Fruit fly (Drosophila melanogaster): Measurements from ENCODE around the gene hoe2.

The hoe2 gene

DNA sequence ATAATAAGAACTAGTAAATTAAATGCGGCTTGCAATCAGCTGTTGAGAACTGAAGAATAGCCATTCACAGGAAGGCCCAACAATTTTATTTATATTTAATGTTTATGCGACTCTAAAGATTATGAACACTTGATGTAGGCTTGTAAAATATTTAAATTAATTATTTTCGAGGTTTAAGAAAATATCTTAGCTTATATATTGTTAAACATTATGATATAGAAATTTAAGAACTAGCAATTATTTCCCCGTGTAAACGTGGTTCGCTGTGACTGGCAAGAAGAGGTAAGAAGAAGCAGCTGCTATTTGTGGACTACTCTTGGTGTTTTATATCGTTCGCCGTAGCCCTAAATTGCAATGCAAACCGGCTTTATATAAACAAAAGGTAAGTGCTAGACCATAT lies 9.1 kb upstream of the hoe2 start, which contains the start of the genes mRpL24 and betaggt-I (continued):
- TF ChIP-seq MTF-1 (GFP tag; optimal IDR thresholded peaks at IDR 0.05; ENCODE audit: borderline replicate concordance) (peak; percentile 87), Taf1 (GFP tag; IDR thresholded peaks at IDR 0.05) (peak; percentile 85), bigmax (GFP tag; optimal IDR thresholded peaks at IDR 0.05) (no peak), CG10654 (GFP tag; optimal IDR thresholded peaks at IDR 0.05) (peak; percentile 92), Ravus (GFP tag; IDR thresholded peaks at IDR 0.05) (peak; percentile 87), CG43689 (GFP tag; IDR thresholded peaks at IDR 0.05) (peak; percentile 95), CG6654 (GFP tag; optimal IDR thresholded peaks at IDR 0.05) (peak; percentile 81), nau (GFP tag; optimal IDR thresholded peaks at IDR 0.05) (no peak), CG14860 (GFP tag; IDR thresholded peaks at IDR 0.05; ENCODE audit: partially characterized antibody) (0 out of 3 replicates have a peak, but pooled peaks have one; percentile 7), CG7357 (GFP tag; IDR thresholded peaks at IDR 0.05) (peak; percentile 86), br (optimal IDR thresholded peaks at IDR 0.05) (no peak), dimm (GFP tag; IDR thresholded peaks at IDR 0.05) (peak; percentile 92), NFAT (GFP tag; IDR thresholded peaks at IDR 0.05) (peak; percentile 96), pb (GFP tag; optimal IDR thresholded peaks at IDR 0.05) (no peak), Hr3 (GFP tag; optimal IDR thresholded peaks at IDR 0.05) (peak; percentile 96), Spps (tag; optimal IDR thresholded peaks at IDR 0.05) (peak; percentile 94), D19B (GFP tag; optimal IDR thresholded peaks at IDR 0.05) (peak; percentile 88), her (GFP tag; optimal IDR thresholded peaks at IDR 0.05) (peak; percentile 40), Optix (GFP tag; IDR thresholded peaks at IDR 0.05) (peak; percentile 79), CG2199 (GFP tag; IDR thresholded peaks at IDR 0.05) (peak; percentile 97), unpg (GFP tag; optimal IDR thresholded peaks at IDR 0.05) (peak; percentile 98), slp2 (GFP tag; optimal IDR thresholded peaks at IDR 0.05) (peak; percentile 68), nerfin-2 (GFP tag; IDR thresholded peaks at IDR 0.05; ENCODE audit: partially characterized antibody) (no peak), lola (GFP tag; optimal IDR thresholded peaks at IDR 0.05) (peak in 1 of 3 experiments; percentile 96), CG2678 (tag; optimal IDR thresholded peaks at IDR 0.05) (peak; percentile 98), tgo (GFP tag; IDR thresholded peaks at IDR 0.05) (peak; percentile 97)

DNA sequence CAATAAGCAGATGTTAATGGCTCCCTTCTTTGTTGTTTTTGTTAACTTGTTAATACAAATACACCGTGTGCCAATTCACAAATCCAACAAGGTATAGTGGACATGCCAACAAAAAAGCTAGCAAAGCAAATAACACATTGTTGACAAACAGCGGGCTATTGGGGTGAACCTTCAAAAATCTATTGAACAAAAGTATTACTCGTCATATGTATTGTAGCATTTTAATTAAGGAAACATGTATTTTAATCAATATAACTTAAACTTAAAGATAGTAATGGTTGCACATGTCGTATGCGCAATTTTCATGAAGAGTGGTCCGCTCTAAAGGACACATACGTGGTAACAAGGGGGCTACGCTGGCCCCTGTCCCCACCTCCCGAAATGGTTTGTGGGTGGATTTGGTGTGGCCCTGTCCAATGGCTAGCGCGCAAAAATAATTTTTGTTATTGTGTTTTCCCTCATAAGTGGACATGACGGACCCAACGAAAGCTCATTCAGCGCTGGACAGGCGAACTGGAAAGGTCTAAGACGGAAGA lies 6.1 kb upstream of the hoe2 start, which contains the start of gene synr:
Gene synr, plus strand, starts transcription at position 486 of the 536 bp plus-strand sequence.
- no peak for TF ChIP-seq Lpt (GFP tag; optimal IDR thresholded peaks at IDR 0.05)
- no peak for TF ChIP-seq Nf-YB (GFP tag; optimal IDR thresholded peaks at IDR 0.05)
- no peak for TF ChIP-seq CG17385 (GFP tag; optimal IDR thresholded peaks at IDR 0.05)
- TF ChIP-seq sd (tag; optimal IDR thresholded peaks at IDR 0.05): no peak
- peak; percentile 59 for TF ChIP-seq sens (GFP tag)
- TF ChIP-seq CG15514 (GFP tag; optimal IDR thresholded peaks at IDR 0.05): peak; percentile 7
- TF ChIP-seq HmgZ (tag; optimal IDR thresholded peaks at IDR 0.05): no peak
- no peak for TF ChIP-seq croc (GFP tag; conservative IDR thresholded peaks at IDR 0.05)
- TF ChIP-seq CkIIα-i1 (GFP tag; IDR thresholded peaks at IDR 0.05): no peak
- TF ChIP-seq mld (GFP tag; IDR thresholded peaks at IDR 0.05; ENCODE audit: partially characterized antibody): no peak
- TF ChIP-seq exex (tag; optimal IDR thresholded peaks at IDR 0.05): no peak
- no peak for TF ChIP-seq mirr (GFP tag; optimal IDR thresholded peaks at IDR 0.05)
- TF ChIP-seq Meics (GFP tag; optimal IDR thresholded peaks at IDR 0.05): no peak
- TF ChIP-seq wdn (GFP tag; IDR thresholded peaks at IDR 0.05): 0 out of 2 replicates have a peak, but pooled peaks have one; percentile 11
- no peak for TF ChIP-seq Myb (GFP tag; optimal IDR thresholded peaks at IDR 0.05)
- no peak for TF ChIP-seq HLH3B (GFP tag; IDR thresholded peaks at IDR 0.05)
- peak; percentile 44 for TF ChIP-seq CG18599 (GFP tag; optimal IDR thresholded peaks at IDR 0.05)
- no peak for TF ChIP-seq CG13123 (GFP tag; optimal IDR thresholded peaks at IDR 0.05)
- peak; percentile 57 for TF ChIP-seq lab (GFP tag; optimal IDR thresholded peaks at IDR 0.05)
- no peak for TF ChIP-seq CG10147 (GFP tag; optimal IDR thresholded peaks at IDR 0.05)
- TF ChIP-seq CG6272 (GFP tag; IDR thresholded peaks at IDR 0.05): no peak
- no peak for TF ChIP-seq dan (GFP tag; IDR thresholded peaks at IDR 0.05)
- TF ChIP-seq Atf6 (GFP tag; IDR thresholded peaks at IDR 0.05): no peak
- no peak for TF ChIP-seq CG10321 (GFP tag; IDR thresholded peaks at IDR 0.05)
- TF ChIP-seq cas (GFP tag; IDR thresholded peaks at IDR 0.05): no peak
- TF ChIP-seq usp (GFP tag; optimal IDR thresholded peaks at IDR 0.05): no peak

All from whole organism, embryonic.